Fruit fly (Drosophila melanogaster): ENCODE data around the gene CASK.

CASK gene

dm6 chr3R:21853618-21854573 lies 31.4 kb upstream of the CASK start (continued):
- TF ChIP-seq CG34422 (GFP tag; IDR thresholded peaks at IDR 0.05) (peak; percentile 46; the same call in 1 of the 3 replicates), CG13424 (tag; optimal IDR thresholded peaks at IDR 0.05) (no peak), cwo (GFP tag; optimal IDR thresholded peaks at IDR 0.05) (peak; percentile 7), Opbp (GFP tag; IDR thresholded peaks at IDR 0.05; ENCODE audit: partially characterized antibody) (0 out of 3 replicates have a peak, but pooled peaks have one; percentile 9), Hsf (GFP tag; optimal IDR thresholded peaks at IDR 0.05) (peak; percentile 5), sim (GFP tag; IDR thresholded peaks at IDR 0.05) (no peak; the same call in 1 of the 2 replicates), gem (tag; optimal IDR thresholded peaks at IDR 0.05) (peak; percentile 7), Bgb (GFP tag; IDR thresholded peaks at IDR 0.05; ENCODE audit: partially characterized antibody) (peak; percentile 28; the same call in 1 of the 2 replicates), bsh (GFP tag; optimal IDR thresholded peaks at IDR 0.05) (peak in 1 of 2 experiments; percentile 46), CG14965 (GFP tag; optimal IDR thresholded peaks at IDR 0.05; ENCODE audit: borderline replicate concordance) (peak; percentile 1), gce (GFP tag; IDR thresholded peaks at IDR 0.05) (no peak), cg (GFP tag; optimal IDR thresholded peaks at IDR 0.05) (peak; percentile 96), pan (optimal IDR thresholded peaks at IDR 0.05) (no peak), pan (GFP tag; optimal IDR thresholded peaks at IDR 0.05 in 1 of 2, IDR thresholded peaks at IDR 0.05 in 1 of 2) (peak in 1 of 2 experiments; percentile 23), scrt (GFP tag; optimal IDR thresholded peaks at IDR 0.05) (peak; percentile 19), CG13296 (GFP tag; optimal IDR thresholded peaks at IDR 0.05) (peak; percentile 15), CG10366 (GFP tag; IDR thresholded peaks at IDR 0.05) (no peak), CG34224 (GFP tag; IDR thresholded peaks at IDR 0.05; ENCODE audit: partially characterized antibody) (peak; percentile 55; the same call in 1 of the 3 replicates), sens (GFP tag) (peak; percentile 74), hb (GFP tag; IDR thresholded peaks at IDR 0.05; ENCODE audit: partially characterized antibody) (no peak), Rx (GFP tag; IDR thresholded peaks at IDR 0.05) (no peak), CG8359 (GFP tag; optimal IDR thresholded peaks at IDR 0.05; ENCODE audit: borderline replicate concordance) (no peak), Sox100B (GFP tag; optimal IDR thresholded peaks at IDR 0.05) (peak; percentile 5), zen2 (GFP tag; IDR thresholded peaks at IDR 0.05; ENCODE audit: partially characterized antibody) (peak; percentile 73; the same call in 1 of the 3 replicates), CG17361 (GFP tag; IDR thresholded peaks at IDR 0.05) (no peak), nom (GFP tag; optimal IDR thresholded peaks at IDR 0.05) (peak; percentile 89), jigr1 (GFP tag; IDR thresholded peaks at IDR 0.05) (no peak), Hmx (GFP tag; optimal IDR thresholded peaks at IDR 0.05) (no peak), lov (optimal IDR thresholded peaks at IDR 0.05) (no peak), lov (GFP tag; IDR thresholded peaks at IDR 0.05) (0 out of 3 replicates have a peak, but pooled peaks have one; percentile 70), lola (GFP tag; optimal IDR thresholded peaks at IDR 0.05) (no peak), dysf (GFP tag; IDR thresholded peaks at IDR 0.05) (no peak), danr (GFP tag; IDR thresholded peaks at IDR 0.05) (no peak), CG14050 (GFP tag; IDR thresholded peaks at IDR 0.05) (no peak), pros (GFP tag; optimal IDR thresholded peaks at IDR 0.05) (peak; percentile 78), CG4282 (GFP tag; optimal IDR thresholded peaks at IDR 0.05) (no peak), ci (GFP tag; IDR thresholded peaks at IDR 0.05) (peak; percentile 45; the same call in 2 of the 3 replicates), CG10147 (GFP tag; optimal IDR thresholded peaks at IDR 0.05) (no peak), CG8944 (GFP tag; optimal IDR thresholded peaks at IDR 0.05) (no peak), CG17385 (GFP tag; optimal IDR thresholded peaks at IDR 0.05) (peak; percentile 21), CG12769 (tag; optimal IDR thresholded peaks at IDR 0.05) (peak; percentile 80), CG13775 (GFP tag; optimal IDR thresholded peaks at IDR 0.05) (peak; percentile 1), mirr (GFP tag; optimal IDR thresholded peaks at IDR 0.05) (peak; percentile 89), CG12071 (GFP tag; optimal IDR thresholded peaks at IDR 0.05) (no peak), CG18764 (GFP tag; optimal IDR thresholded peaks at IDR 0.05) (no peak), ash1 (GFP tag; optimal IDR thresholded peaks at IDR 0.05) (peak; percentile 11), yki (optimal IDR thresholded peaks at IDR 0.05) (peak; percentile 70)
